Fruit fly (Drosophila melanogaster) whole organism, embryonic: ENCODE results near the gene Tfb5.
A peak's percentile ranks its signal among the peaks of the same experiment; 100 is the strongest.

Experiments
- Ada2b ChIP-seq: fragments of 200-800 bp; sonication (Bioruptor generic); IDR thresholded peaks from 2 replicates; pipeline ENCODE4 v1.3.6; 2022; ENCODE audit warnings: missing biosample characterization, missing genetic modification characterization
- CG10209 ChIP-seq: fragments of 200-800 bp; sonication (Bioruptor generic); optimal IDR thresholded peaks from 3 replicates; lab custom pipeline; 2017; ENCODE audit warnings: missing biosample characterization, mild to moderate bottlenecking, missing genetic modification characterization, missing genetic modification reagents
- CG11504 ChIP-seq: fragments of 200-800 bp; sonication (Bioruptor generic); optimal IDR thresholded peaks from 3 replicates; lab custom pipeline; 2019; ENCODE audit warnings: missing biosample characterization, mild to moderate bottlenecking, missing genetic modification characterization, moderate library complexity
- CG11696 ChIP-seq: fragments of 200-800 bp; sonication (Bioruptor generic); IDR thresholded peaks from 2 replicates; pipeline ENCODE4 v1.3.6; 2022; ENCODE audit warnings: missing biosample characterization, missing genetic modification characterization
- CG12659 ChIP-seq: fragments of 200-800 bp; sonication (Bioruptor generic); optimal IDR thresholded peaks from 3 replicates; lab custom pipeline; 2017; ENCODE audit warnings: mild to moderate bottlenecking, missing biosample characterization, missing genetic modification reagents, missing genetic modification characterization
- CG14710 ChIP-seq: fragments of 200-800 bp; sonication (Bioruptor generic); optimal IDR thresholded peaks from 3 replicates; lab custom pipeline; 2019; ENCODE audit warnings: missing biosample characterization, mild to moderate bottlenecking, missing genetic modification characterization, moderate library complexity
- CG1602 ChIP-seq: fragments of 200-800 bp; sonication (Bioruptor generic); optimal IDR thresholded peaks from 3 replicates; lab custom pipeline; 2016; ENCODE audit warnings: missing biosample characterization, missing genetic modification characterization
- CG1603 ChIP-seq: fragments of 200-800 bp; sonication (Bioruptor generic); optimal IDR thresholded peaks from 2 replicates; lab custom pipeline; 2019; ENCODE audit warnings: missing biosample characterization, mild to moderate bottlenecking, missing genetic modification characterization, moderate library complexity
- CG17359 ChIP-seq: fragments of 200-800 bp; sonication (Bioruptor generic); optimal IDR thresholded peaks from 3 replicates; lab custom pipeline; 2018; ENCODE audit warnings: missing biosample characterization, mild to moderate bottlenecking, missing genetic modification characterization, moderate library complexity
- CG18011 ChIP-seq: fragments of 200-800 bp; sonication (Bioruptor generic); optimal IDR thresholded peaks from 2 replicates; lab custom pipeline; 2017; ENCODE audit warnings: missing biosample characterization, missing genetic modification characterization, mild to moderate bottlenecking, moderate library complexity, missing genotype
- CG2120 ChIP-seq: fragments of 200-800 bp; sonication (Bioruptor generic); optimal IDR thresholded peaks from 3 replicates; lab custom pipeline; 2016; ENCODE audit warnings: missing biosample characterization, missing genetic modification characterization
- CG2889 ChIP-seq: fragments of 200-800 bp; sonication (Bioruptor generic); IDR thresholded peaks from 3 replicates; pipeline ENCODE4 v1.3.6; 2022; ENCODE audit warnings: missing biosample characterization, missing genetic modification characterization
- CG30020 ChIP-seq: fragments of 200-800 bp; optimal IDR thresholded peaks from 2 replicates; lab custom pipeline; 2019; ENCODE audit warnings: missing biosample characterization, mild to moderate bottlenecking, missing genetic modification characterization, moderate library complexity
- CG3065 ChIP-seq: fragments of 200-800 bp; sonication (Bioruptor generic); optimal IDR thresholded peaks from 2 replicates; lab custom pipeline; 2016; ENCODE audit warnings: missing biosample characterization, missing genetic modification characterization
- CG32532 ChIP-seq: fragments of 200-800 bp; sonication (Bioruptor generic); IDR thresholded peaks from 2 replicates; pipeline ENCODE4 v1.3.6; 2022; ENCODE audit warnings: missing biosample characterization, missing genetic modification characterization
- CG3995 ChIP-seq: fragments of 200-800 bp; sonication (Bioruptor generic); optimal IDR thresholded peaks from 3 replicates; lab custom pipeline; 2016; ENCODE audit warnings: missing biosample characterization, missing genetic modification characterization
- CG5180 ChIP-seq: fragments of 200-800 bp; sonication (Bioruptor generic); optimal IDR thresholded peaks from 3 replicates; lab custom pipeline; 2017; ENCODE audit warnings: missing biosample characterization, missing genetic modification characterization, mild to moderate bottlenecking, moderate library complexity, missing genetic modification reagents
- CG6654 ChIP-seq: fragments of 200-800 bp; sonication (Bioruptor generic); optimal IDR thresholded peaks from 2 replicates; lab custom pipeline; 2017; ENCODE audit warnings: missing biosample characterization, mild to moderate bottlenecking, missing genetic modification characterization
- CG6854 ChIP-seq: fragments of 200-800 bp; sonication (Bioruptor generic); optimal IDR thresholded peaks from 3 replicates; lab custom pipeline; 2017; ENCODE audit warnings: missing biosample characterization, mild to moderate bottlenecking, missing genetic modification characterization
- CG7745 ChIP-seq: fragments of 200-800 bp; sonication (Bioruptor generic); optimal IDR thresholded peaks from 2 replicates; lab custom pipeline; 2018; ENCODE audit warnings: missing biosample characterization, mild to moderate bottlenecking, missing genetic modification characterization, moderate library complexity
- CG8359 ChIP-seq: fragments of 200-800 bp; sonication (Bioruptor generic); optimal IDR thresholded peaks from 2 replicates; lab custom pipeline; 2017; ENCODE audit warnings: missing biosample characterization, mild to moderate bottlenecking, missing genetic modification characterization, borderline replicate concordance
- HHEX ChIP-seq: fragments of 200-800 bp; sonication (Bioruptor generic); optimal IDR thresholded peaks from 3 replicates; lab custom pipeline; 2017; ENCODE audit warnings: missing biosample characterization, mild to moderate bottlenecking, missing genetic modification characterization, missing genetic modification reagents
- HLH3B ChIP-seq: fragments of 200-800 bp; sonication (Bioruptor generic); IDR thresholded peaks from 2 replicates; pipeline ENCODE4 v1.3.6; 2022; ENCODE audit warnings: missing biosample characterization, missing genetic modification characterization
- Lim3 ChIP-seq: fragments of 200-800 bp; sonication (Bioruptor generic); IDR thresholded peaks from 2 replicates; pipeline ENCODE4 v1.3.6; 2022; ENCODE audit warnings: missing biosample characterization, missing genetic modification characterization
- Lpt ChIP-seq: fragments of >200 bp; optimal IDR thresholded peaks from 2 replicates; lab custom pipeline; 2018; ENCODE audit warnings: missing biosample characterization, missing genetic modification characterization
- Mad ChIP-seq: fragments of 200-800 bp; sonication (Bioruptor generic); optimal IDR thresholded peaks from 2 replicates; lab custom pipeline; 2016; ENCODE audit warnings: missing biosample characterization, missing genetic modification characterization
- Med ChIP-seq: fragments of 200-800 bp; sonication (Bioruptor generic); peaks from one replicate; lab custom pipeline; 2016; ENCODE audit warnings: missing biosample characterization, missing genetic modification characterization, mild to moderate bottlenecking, inconsistent platforms, moderate library complexity
- Oli ChIP-seq: fragments of 200-800 bp; sonication (Bioruptor generic); optimal IDR thresholded peaks from 2 replicates; lab custom pipeline; 2018; ENCODE audit warnings: missing biosample characterization, mild to moderate bottlenecking, missing genetic modification characterization, moderate library complexity
- ash1 ChIP-seq: fragments of 200-800 bp; sonication (Bioruptor generic); optimal IDR thresholded peaks from 2 replicates; lab custom pipeline; 2018; ENCODE audit warnings: missing biosample characterization, mild to moderate bottlenecking, missing genetic modification characterization
- bsh ChIP-seq, 2 experiments: fragments of 200-800 bp; sonication (Bioruptor generic); optimal IDR thresholded peaks; 2 replicates each; lab custom pipeline; 2017 to 2018; ENCODE audit warnings: mild to moderate bottlenecking in 2 of 2, missing biosample characterization in 2 of 2, missing genetic modification characterization in 2 of 2, moderate library complexity in 1 of 2
- cad ChIP-seq: fragments of >200 bp; optimal IDR thresholded peaks from 2 replicates; lab custom pipeline; 2017; ENCODE audit warnings: missing biosample characterization, missing genetic modification characterization
- dm ChIP-seq: fragments of 200-800 bp; sonication (Bioruptor generic); optimal IDR thresholded peaks from 3 replicates; lab custom pipeline; 2016; ENCODE audit warnings: missing biosample characterization, missing genetic modification characterization
- fd64A ChIP-seq: fragments of 200-800 bp; sonication (Bioruptor generic); optimal IDR thresholded peaks from 3 replicates; lab custom pipeline; 2018; ENCODE audit warnings: missing biosample characterization, mild to moderate bottlenecking, missing genetic modification characterization
- gsb ChIP-seq: fragments of 200-800 bp; sonication (Bioruptor generic); IDR thresholded peaks from 2 replicates; pipeline ENCODE4 v1.3.6; 2022; ENCODE audit warnings: missing biosample characterization, missing genetic modification characterization
- hkb ChIP-seq, 2 experiments: fragments of 200-800 bp in 1 of 2; fragments of >200 bp in 1 of 2; sonication (Bioruptor generic) in 1 of 2; IDR thresholded peaks in 1 of 2; optimal IDR thresholded peaks in 1 of 2; 2 replicates each; pipeline versions ENCODE4 v1.3.6 to Lab custom; 2017 to 2022; ENCODE audit warnings: missing biosample characterization in 1 of 2, missing genetic modification characterization in 1 of 2
- jigr1 ChIP-seq: fragments of 200-800 bp; sonication (Bioruptor generic); IDR thresholded peaks from 3 replicates; pipeline ENCODE4 v1.3.6; 2022; ENCODE audit warnings: missing biosample characterization, missing genetic modification characterization
- ken ChIP-seq: fragments of 200-800 bp; sonication (Bioruptor generic); IDR thresholded peaks from 3 replicates; pipeline ENCODE4 v1.3.6; 2022; ENCODE audit warnings: missing biosample characterization, missing genetic modification characterization
- kni ChIP-seq: fragments of 200-800 bp; sonication (Bioruptor generic); optimal IDR thresholded peaks from 3 replicates; lab custom pipeline; 2017; ENCODE audit warnings: mild to moderate bottlenecking, missing biosample characterization, missing genetic modification reagents, missing genetic modification characterization
- knrl ChIP-seq: fragments of 200-800 bp; sonication (Bioruptor generic); IDR thresholded peaks from 3 replicates; pipeline ENCODE4 v1.3.6; 2022; ENCODE audit warnings: missing biosample characterization, missing genetic modification characterization; ENCODE audit not compliant: partially characterized antibody
- luna ChIP-seq: fragments of 200-800 bp; sonication (Bioruptor generic); optimal IDR thresholded peaks from 2 replicates; lab custom pipeline; 2016; ENCODE audit warnings: missing biosample characterization, missing genetic modification characterization
- otp ChIP-seq: fragments of 200-800 bp; sonication (Bioruptor generic); IDR thresholded peaks from 3 replicates; pipeline ENCODE4, ENCODE4 v1.3.6; 2022; ENCODE audit warnings: missing biosample characterization, missing genetic modification characterization
- pfk ChIP-seq: fragments of 200-800 bp; sonication (Bioruptor generic); optimal IDR thresholded peaks from 2 replicates; lab custom pipeline; 2018; ENCODE audit warnings: missing biosample characterization, mild to moderate bottlenecking, missing genetic modification characterization, moderate library complexity
- salm ChIP-seq: fragments of 200-800 bp; sonication (Bioruptor generic); optimal IDR thresholded peaks from 2 replicates; lab custom pipeline; 2018; ENCODE audit warnings: missing biosample characterization, mild to moderate bottlenecking, missing genetic modification characterization
- sens ChIP-seq: fragments of 200-800 bp; sonication (Bioruptor generic); peaks from one replicate; lab custom pipeline; 2016; ENCODE audit warnings: missing biosample characterization, missing genetic modification characterization
- shn ChIP-seq: fragments of 200-800 bp; sonication (Bioruptor generic); optimal IDR thresholded peaks from 3 replicates; lab custom pipeline; 2016; ENCODE audit warnings: missing biosample characterization, missing genetic modification characterization
- slbo ChIP-seq: fragments of 200-800 bp; sonication (Bioruptor generic); IDR thresholded peaks from 2 replicates; pipeline ENCODE4 v1.3.6; 2022; ENCODE audit warnings: missing biosample characterization, missing genetic modification characterization
- sob ChIP-seq: fragments of 200-800 bp; sonication (Bioruptor generic); IDR thresholded peaks from 2 replicates; pipeline ENCODE4 v1.3.6; 2022; ENCODE audit warnings: missing biosample characterization, missing genetic modification characterization
- sr ChIP-seq: fragments of 200-800 bp; sonication (Bioruptor generic); IDR thresholded peaks from 3 replicates; pipeline ENCODE4 v1.3.6; 2022; ENCODE audit warnings: missing biosample characterization, missing genetic modification characterization
- toy ChIP-seq: fragments of 200-800 bp; sonication (Bioruptor generic); IDR thresholded peaks from 2 replicates; pipeline ENCODE4 v1.3.6; 2022; ENCODE audit warnings: missing biosample characterization, missing genetic modification characterization
- wdn ChIP-seq: fragments of 200-800 bp; sonication (Bioruptor generic); IDR thresholded peaks from 2 replicates; pipeline ENCODE4 v1.3.6; 2022; ENCODE audit warnings: missing biosample characterization, missing genetic modification characterization

Gene Tfb5

DNA sequence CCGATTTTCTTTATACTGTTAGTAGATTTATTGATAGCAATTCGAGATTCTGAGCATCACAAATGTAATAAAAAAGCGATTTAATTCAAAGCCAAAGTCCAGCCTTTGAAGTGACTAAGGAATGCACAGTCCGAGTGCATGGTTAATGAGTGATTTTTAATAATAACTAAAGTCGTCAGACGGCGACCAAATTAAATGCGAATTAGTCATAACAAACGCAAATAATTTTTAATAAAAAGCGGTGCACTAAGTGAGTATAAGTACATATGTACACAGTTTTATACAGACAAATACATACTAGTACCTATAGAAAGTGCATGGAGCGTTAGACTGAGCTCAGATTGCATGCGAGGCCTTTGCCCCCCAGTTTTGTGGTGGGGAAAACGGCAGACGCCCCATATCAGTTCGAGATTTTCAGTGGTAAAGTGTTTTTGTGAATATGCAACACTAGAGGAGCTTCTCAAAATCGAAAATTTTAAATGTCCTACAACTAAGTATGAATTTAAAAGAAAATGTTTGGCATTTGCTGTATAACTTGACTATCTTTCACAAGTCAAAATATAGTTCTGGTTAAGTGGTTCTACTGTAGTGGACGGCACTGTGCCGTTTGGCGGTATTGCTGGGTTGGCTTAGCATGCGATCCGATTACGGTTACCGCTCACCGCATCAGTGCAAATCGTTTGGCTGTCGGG lies 7.8 kb downstream of the Tfb5 start (continued):
- TF ChIP-seq bsh (GFP tag; optimal IDR thresholded peaks at IDR 0.05; lab: Kevin White, UChicago) (peak in 1 of 2 experiments; percentile 19), Lim3 (GFP tag; lab: Robert Waterston, UW) (no peak), sens (GFP tag; lab: Kevin White, UChicago) (peak; percentile 72), kni (GFP tag; lab: Kevin White, UChicago) (no peak), Med (GFP tag; lab: Kevin White, UChicago) (peak; percentile 27), CG2120 (GFP tag; lab: Kevin White, UChicago) (peak; percentile 5), Ada2b (GFP tag; lab: Robert Waterston, UW) (peak; percentile 38; the same call in 1 of the 2 replicates), CG17359 (tag; lab: Kevin White, UChicago) (no peak), CG11504 (tag; lab: Kevin White, UChicago) (peak; percentile 15), gsb (GFP tag; lab: Robert Waterston, UW) (no peak), CG6854 (no peak), HLH3B (GFP tag; lab: Robert Waterston, UW) (peak; percentile 35; the same call in 1 of the 2 replicates), dm (no peak), Oli (tag; lab: Kevin White, UChicago) (peak; percentile 7), CG11696 (GFP tag; lab: Robert Waterston, UW) (peak; percentile 54; the same call in 1 of the 2 replicates), CG14710 (tag; lab: Kevin White, UChicago) (no peak), CG2889 (GFP tag; lab: Robert Waterston, UW) (no peak), CG30020 (tag; lab: Kevin White, UChicago) (no peak), CG10209 (peak; percentile 3), CG3065 (GFP tag; lab: Kevin White, UChicago) (no peak), CG1603 (peak; percentile 19), CG32532 (GFP tag; lab: Robert Waterston, UW) (no peak), ken (0 out of 3 replicates have a peak, but pooled peaks have one; percentile 5), Lpt (no peak), CG5180 (GFP tag; lab: Kevin White, UChicago) (no peak), CG8359 (GFP tag; lab: Kevin White, UChicago) (no peak), salm (tag; lab: Kevin White, UChicago) (no peak), jigr1 (no peak), CG1602 (no peak)

DNA sequence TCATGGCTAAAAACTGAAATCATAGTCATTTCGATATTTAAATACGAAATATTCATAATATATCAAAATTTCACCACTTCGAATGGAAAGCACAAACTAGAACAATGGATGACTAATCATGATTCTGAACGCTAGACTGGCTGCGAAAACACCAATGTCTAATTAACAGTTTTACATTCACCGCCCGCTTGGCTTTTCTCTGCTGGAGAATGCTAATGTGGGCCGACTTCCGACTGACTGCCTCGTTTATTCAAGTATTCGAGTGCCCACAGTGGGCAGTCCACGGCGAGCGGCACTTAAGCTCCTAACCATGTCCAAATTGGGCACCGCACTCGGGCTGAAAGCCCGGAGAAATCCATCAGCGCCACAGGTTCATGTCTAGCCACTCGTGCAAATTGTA lies 8.6 kb downstream of the Tfb5 start:
- 0 out of 2 replicates have a peak, but pooled peaks have one; percentile 5 for TF ChIP-seq slbo (GFP tag; lab: Robert Waterston, UW)
- TF ChIP-seq pfk, result no peak
- no peak for TF ChIP-seq CG7745 (tag; lab: Kevin White, UChicago)
- no peak for TF ChIP-seq sr (GFP tag; lab: Robert Waterston, UW)
- TF ChIP-seq CG6654 (GFP tag; lab: Kevin White, UChicago), result peak; percentile 92
- no peak for TF ChIP-seq otp (GFP tag; lab: Robert Waterston, UW)
- no peak for TF ChIP-seq ash1 (GFP tag; lab: Kevin White, UChicago)
- TF ChIP-seq CG18011 (GFP tag; lab: Kevin White, UChicago), result no peak
- TF ChIP-seq sob (GFP tag; lab: Robert Waterston, UW), result no peak
- TF ChIP-seq HHEX (GFP tag; lab: Kevin White, UChicago), result no peak
- no peak for TF ChIP-seq CG12659
- TF ChIP-seq CG3995, result no peak
- TF ChIP-seq Med (GFP tag; lab: Kevin White, UChicago), result peak; percentile 40
- TF ChIP-seq luna, result no peak
- TF ChIP-seq knrl (GFP tag; lab: Robert Waterston, UW), result no peak
- peak; percentile 33 for TF ChIP-seq cad (GFP tag; lab: Kevin White, UChicago)
- TF ChIP-seq hkb (optimal IDR thresholded peaks at IDR 0.05; lab: Kevin White, UChicago), result no peak
- no peak for TF ChIP-seq hkb (GFP tag; IDR thresholded peaks at IDR 0.05; lab: Robert Waterston, UW)
- no peak for TF ChIP-seq Mad (GFP tag; lab: Kevin White, UChicago)
- TF ChIP-seq fd64A (GFP tag; lab: Kevin White, UChicago), result no peak
- TF ChIP-seq wdn (GFP tag; lab: Robert Waterston, UW), result 0 out of 2 replicates have a peak, but pooled peaks have one; percentile 17
- TF ChIP-seq toy (GFP tag; lab: Robert Waterston, UW), result peak; percentile 41; the same call in 1 of the 2 replicates
- no peak for TF ChIP-seq shn (GFP tag; lab: Kevin White, UChicago)
- no peak for TF ChIP-seq HLH3B (GFP tag; lab: Robert Waterston, UW)
